Worm (Caenorhabditis elegans) whole organism, L4 larva: ENCODE results near the gene srh-138.

Source experiments
- F26F4.8 ChIP-seq: fragments of 200-800 bp; sonication (Bioruptor generic); conservative IDR thresholded peaks from 2 replicates; pipeline ENCODE4 v1.3.6; 2022; ENCODE audit warnings: missing genetic modification characterization, missing compliant biosample characterization
- Y5F2A.4 ChIP-seq: fragments of 200-800 bp; sonication (Bioruptor generic); optimal IDR thresholded peaks from 2 replicates; lab custom pipeline; 2018; ENCODE audit warnings: mild to moderate bottlenecking, missing genetic modification characterization, missing compliant biosample characterization
- aha-1 ChIP-seq: fragments of 150-350 bp; peaks from one replicate; lab custom pipeline; 2014; ENCODE audit warnings: missing biosample characterization, missing genetic modification characterization
- ceh-28 ChIP-seq: fragments of 150-350 bp; optimal IDR thresholded peaks from 2 replicates; lab custom pipeline; 2014; ENCODE audit warnings: missing biosample characterization, missing genetic modification reagents, missing genetic modification characterization
- ceh-62 ChIP-seq: sonication (generic microtip); optimal IDR thresholded peaks from 2 replicates; lab custom pipeline; 2017; ENCODE audit warnings: missing biosample characterization, missing genetic modification characterization
- daf-16 ChIP-seq, 3 experiments: sonication (generic microtip); optimal IDR thresholded peaks; 2 replicates each; lab custom pipeline; 2016 to 2017; ENCODE audit warnings: missing genetic modification characterization in 3 of 3, missing genetic modification reagents in 3 of 3, mild to moderate bottlenecking in 2 of 3, missing compliant biosample characterization in 2 of 3, missing biosample characterization in 1 of 3, moderate library complexity in 1 of 3
- daf-19 ChIP-seq: fragments of 200-800 bp; sonication (Bioruptor generic); conservative IDR thresholded peaks from 2 replicates; pipeline ENCODE4 v1.3.6; 2022; ENCODE audit warnings: missing genetic modification characterization, missing compliant biosample characterization
- dmd-6 ChIP-seq: fragments of 200-800 bp; sonication (Bioruptor generic); IDR thresholded peaks from 2 replicates; pipeline ENCODE4 v1.3.6; 2022; ENCODE audit warnings: missing genetic modification reagents, missing genetic modification characterization, missing compliant biosample characterization
- egl-27 ChIP-seq: sonication (generic microtip); optimal IDR thresholded peaks from 3 replicates; lab custom pipeline; 2017; ENCODE audit warnings: missing biosample characterization, missing genetic modification reagents, missing genetic modification characterization
- fkh-10 ChIP-seq: fragments of 150-350 bp; optimal IDR thresholded peaks from 2 replicates; lab custom pipeline; 2014; ENCODE audit warnings: missing biosample characterization, missing genetic modification reagents, missing genetic modification characterization
- hlh-30 ChIP-seq: sonication (generic microtip); optimal IDR thresholded peaks from 2 replicates; lab custom pipeline; 2017; ENCODE audit warnings: antibody characterized with exemption, mild to moderate bottlenecking, missing genetic modification characterization, missing compliant biosample characterization; ENCODE audit not compliant: insufficient read depth
- lim-7 ChIP-seq: fragments of 200-800 bp; sonication (Bioruptor generic); IDR thresholded peaks from 2 replicates; pipeline ENCODE4 v1.3.6; 2022; ENCODE audit warnings: missing genetic modification characterization, missing compliant biosample characterization
- madf-5 ChIP-seq, 2 experiments: fragments of 200-800 bp; sonication (Bioruptor generic); IDR thresholded peaks; 2 replicates each; pipeline ENCODE4 v1.3.6; 2022; ENCODE audit warnings: missing compliant biosample characterization in 2 of 2, missing genetic modification characterization in 2 of 2
- nhr-111 ChIP-seq: fragments of 200-800 bp; sonication (Bioruptor generic); optimal IDR thresholded peaks from 2 replicates; lab custom pipeline; 2018; ENCODE audit warnings: mild to moderate bottlenecking, missing genetic modification characterization, missing compliant biosample characterization
- nhr-25 ChIP-seq: sonication (generic microtip); optimal IDR thresholded peaks from 2 replicates; lab custom pipeline; 2017; ENCODE audit warnings: missing genetic modification characterization, mild to moderate bottlenecking, missing compliant biosample characterization, antibody characterized with exemption, moderate library complexity, borderline replicate concordance; ENCODE audit not compliant: insufficient read depth
- nhr-28 ChIP-seq: fragments of 150-350 bp; optimal IDR thresholded peaks from 2 replicates; lab custom pipeline; 2014; ENCODE audit warnings: missing biosample characterization, missing genetic modification characterization
- nhr-41 ChIP-seq: fragments of 200-800 bp; sonication (Bioruptor generic); IDR thresholded peaks from 2 replicates; pipeline ENCODE4 v1.3.6; 2022; ENCODE audit warnings: missing genetic modification reagents, missing genetic modification characterization, missing compliant biosample characterization
- nhr-42 ChIP-seq: fragments of 200-800 bp; sonication (Bioruptor generic); IDR thresholded peaks from 2 replicates; pipeline ENCODE4 v1.3.6; 2022; ENCODE audit warnings: missing genetic modification characterization, missing compliant biosample characterization
- php-3 ChIP-seq: fragments of 200-800 bp; sonication (Bioruptor generic); IDR thresholded peaks from 2 replicates; pipeline ENCODE4 v1.3.6; 2022; ENCODE audit warnings: missing genetic modification reagents, missing genetic modification characterization, missing compliant biosample characterization
- pqm-1 ChIP-seq: sonication (generic microtip); optimal IDR thresholded peaks from 2 replicates; lab custom pipeline; 2017; ENCODE audit warnings: missing biosample characterization, missing genetic modification characterization
- saeg-2 ChIP-seq: fragments of 200-800 bp; sonication (Bioruptor generic); IDR thresholded peaks from 2 replicates; pipeline ENCODE4 v1.3.6; 2022; ENCODE audit warnings: missing genetic modification reagents, missing genetic modification characterization, missing compliant biosample characterization
- sdz-12 ChIP-seq: fragments of 200-800 bp; sonication (Bioruptor generic); optimal IDR thresholded peaks from 2 replicates; lab custom pipeline; 2018; ENCODE audit warnings: mild to moderate bottlenecking, missing genetic modification characterization, missing compliant biosample characterization
- snpc-4 ChIP-seq: fragments of 150-350 bp; optimal IDR thresholded peaks from 2 replicates; lab custom pipeline; 2014; ENCODE audit warnings: missing biosample characterization, missing genetic modification characterization
- unc-39 ChIP-seq: sonication (generic microtip); optimal IDR thresholded peaks from 2 replicates; lab custom pipeline; 2017; ENCODE audit warnings: missing biosample characterization, missing genetic modification characterization
- unc-62 ChIP-seq, 3 experiments: fragments of 150-350 bp in 1 of 3; sonication (generic microtip); optimal IDR thresholded peaks in 2 of 3; peaks in 1 of 3; 1 replicate in 1 of 3; 2 replicates in 2 of 3; lab custom pipeline; 2014 to 2017; ENCODE audit warnings: missing biosample characterization in 3 of 3, missing genetic modification characterization in 3 of 3, missing genetic modification reagents in 3 of 3, missing genotype in 1 of 3
- vab-7 ChIP-seq: fragments of 200-800 bp; sonication (Bioruptor generic); IDR thresholded peaks from 2 replicates; pipeline ENCODE4 v1.3.6; 2022; ENCODE audit warnings: missing genetic modification reagents, missing genetic modification characterization, missing compliant biosample characterization
- zfp-3 ChIP-seq: fragments of 200-800 bp; sonication (Bioruptor generic); conservative IDR thresholded peaks from 2 replicates; pipeline ENCODE4 v1.3.6; 2022; ENCODE audit warnings: missing genetic modification reagents, missing genetic modification characterization, missing compliant biosample characterization

Gene srh-138

DNA sequence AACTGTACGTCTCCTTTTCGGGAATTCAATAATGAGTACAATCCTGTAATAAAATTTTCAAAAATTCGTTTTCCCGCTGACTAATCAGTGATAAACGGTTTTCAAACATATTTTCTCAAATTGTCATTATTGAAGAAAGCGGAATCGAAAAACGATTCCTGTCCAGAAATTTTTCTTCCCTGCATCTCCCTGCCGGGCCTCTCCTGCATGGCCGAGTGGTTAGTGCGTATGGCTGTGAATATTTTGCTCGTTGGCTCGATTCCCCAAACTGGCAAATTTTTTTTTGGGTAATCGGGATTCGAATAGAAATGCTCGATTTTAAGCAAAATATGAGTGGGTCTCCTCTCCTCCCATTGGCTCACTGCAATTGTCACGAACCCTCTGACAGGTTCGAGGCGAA is 3.9 kb upstream of the srh-138 start:
- TF ChIP-seq vab-7 (GFP tag; lab: Robert Waterston, UW): peak; percentile 41; the same call in 1 of the 2 replicates
- peak; percentile 59; the same call in 1 of the 2 replicates for TF ChIP-seq lim-7 (GFP tag; lab: Robert Waterston, UW)
- TF ChIP-seq dmd-6: 0 out of 2 replicates have a peak, but pooled peaks have one; percentile 20

DNA sequence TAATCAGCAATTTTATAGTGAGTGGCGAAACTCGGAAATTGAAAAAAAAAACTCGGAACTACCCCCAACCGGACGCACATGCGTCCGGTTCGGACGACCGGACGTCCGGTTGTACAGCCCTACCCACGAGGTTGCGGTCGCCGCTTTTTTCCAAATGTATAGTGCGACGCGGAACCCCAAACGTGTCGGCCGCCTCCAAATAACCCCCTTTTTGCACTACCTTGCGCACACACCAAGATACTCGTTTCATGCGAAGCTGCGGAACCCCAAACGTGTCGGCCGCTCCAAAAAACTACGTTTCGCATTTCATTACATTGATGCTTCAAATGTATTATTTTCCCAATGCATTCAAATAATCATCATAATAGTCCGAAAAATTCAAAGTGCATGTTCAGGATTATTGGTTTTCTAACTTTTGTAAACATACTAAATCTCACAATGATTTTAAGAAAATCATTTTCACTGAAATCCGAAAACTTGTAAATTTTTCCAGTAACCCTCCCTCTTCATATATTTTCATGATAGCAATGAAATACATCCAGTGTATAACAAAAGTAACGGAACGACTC is 1.3 kb upstream of the srh-138 start, which contains the start of gene srw-35:
srw-35 (plus strand) TSS at position 519 of the 569 bp plus-strand sequence.
- no peak for TF ChIP-seq lim-7 (GFP tag; lab: Robert Waterston, UW)
- TF ChIP-seq nhr-111 (GFP tag; lab: Kevin White, UChicago): no peak
- 0 out of 2 replicates have a peak, but pooled peaks have one; percentile 19 for TF ChIP-seq php-3 (GFP tag; lab: Robert Waterston, UW)

DNA sequence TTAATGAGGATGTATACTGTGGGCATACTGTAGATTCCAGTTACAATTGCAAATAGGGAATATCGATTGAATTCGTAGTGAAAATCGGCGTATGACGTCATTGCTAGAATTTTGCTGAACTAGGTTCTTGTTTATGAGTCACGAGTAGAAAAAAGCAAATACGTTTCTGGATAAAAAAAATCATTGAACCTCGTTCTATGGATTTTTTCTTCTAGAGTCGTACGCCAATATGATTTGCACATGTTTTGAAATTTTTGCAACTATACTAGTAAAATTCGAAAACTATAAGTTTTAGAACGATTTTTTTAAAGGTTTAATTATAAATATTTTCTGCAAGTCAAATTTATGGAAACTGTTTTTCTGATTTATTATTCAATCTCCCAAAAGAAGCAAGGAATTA is 3.0 kb downstream of the srh-138 start, which contains the start of gene sru-44:
sru-44 (minus strand) TSS at position 101 of the 400 bp plus-strand sequence.
- no peak for TF ChIP-seq nhr-25 (tag; lab: Kevin White, UChicago)
- peak in 1 of 2 experiments; percentile 28 for TF ChIP-seq unc-62 (GFP tag; optimal IDR thresholded peaks at IDR 0.05 in 1 of 2; lab: Kevin White, UChicago)
- no peak for TF ChIP-seq unc-62 (tag; optimal IDR thresholded peaks at IDR 0.05; lab: Kevin White, UChicago)
- no peak for TF ChIP-seq fkh-10 (GFP tag; lab: Kevin White, UChicago)

DNA sequence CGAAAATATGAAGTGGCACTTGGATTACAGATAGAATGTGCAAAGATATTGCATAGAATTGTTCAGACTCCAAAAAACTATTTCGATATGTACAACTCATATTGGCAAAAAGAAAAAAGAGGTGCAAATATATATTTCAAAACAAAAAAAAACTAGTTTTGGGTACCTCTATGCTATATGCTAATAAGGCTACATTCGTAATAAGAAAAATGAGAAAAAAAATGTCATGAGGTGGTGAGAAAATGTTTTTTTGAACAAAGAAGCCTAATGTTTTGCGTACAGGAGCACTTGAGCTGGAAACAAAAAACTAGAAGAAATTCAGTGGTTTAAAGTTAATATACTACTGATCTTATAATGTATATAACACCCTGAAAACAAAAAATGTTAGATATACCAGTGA is 9.9 kb downstream of the srh-138 start, which contains the start of gene srh-142:
srh-142 (minus strand) TSS at position 101 of the 400 bp plus-strand sequence.
- TF ChIP-seq ceh-62 (tag; lab: Kevin White, UChicago): no peak

DNA sequence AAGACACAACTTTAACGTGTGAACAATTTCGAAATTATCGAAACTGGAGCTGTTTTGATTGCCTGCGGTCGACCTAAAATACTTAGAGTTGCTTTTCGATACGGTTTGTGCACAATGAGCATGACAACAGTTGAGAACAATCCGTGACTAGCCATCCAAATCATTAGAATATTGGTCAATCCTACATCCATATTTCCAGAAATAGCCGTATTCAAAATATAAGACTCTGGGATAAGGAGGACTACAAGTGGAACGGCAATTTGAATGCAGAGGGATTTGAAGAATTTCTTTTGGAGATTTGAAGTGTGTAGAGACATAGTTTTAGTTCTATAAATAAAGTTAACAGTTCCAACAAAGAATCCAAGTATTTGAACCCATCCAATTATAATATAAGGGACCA is 11.4 kb downstream of the srh-138 start:
- peak in 1 of 2 experiments; percentile 91 for TF ChIP-seq unc-62 (GFP tag; optimal IDR thresholded peaks at IDR 0.05 in 1 of 2; lab: Kevin White, UChicago)
- TF ChIP-seq unc-62 (tag; optimal IDR thresholded peaks at IDR 0.05; lab: Kevin White, UChicago): no peak
- no peak for TF ChIP-seq pqm-1 (tag; lab: Kevin White, UChicago)
- peak; percentile 83 for TF ChIP-seq aha-1

DNA sequence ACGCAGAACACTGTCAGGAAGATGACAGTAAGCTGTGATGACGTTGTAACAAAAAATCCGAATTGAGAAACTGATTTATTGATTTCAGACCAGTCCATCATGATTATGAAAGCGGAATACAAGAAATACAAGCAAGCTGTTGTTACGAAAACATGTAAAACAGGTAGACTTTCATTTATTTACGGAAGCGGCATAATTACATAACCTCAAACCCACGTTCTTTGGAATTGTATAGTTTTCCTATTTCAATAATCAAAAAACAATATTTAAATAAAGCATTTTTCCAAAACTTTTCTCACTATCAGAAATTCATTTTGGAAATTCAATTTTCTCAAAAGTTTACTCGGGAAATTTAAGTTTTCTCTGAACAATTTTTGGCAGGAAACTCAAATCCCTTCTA is 12.1 kb downstream of the srh-138 start, which contains the start of gene str-15:
str-15 (minus strand) TSS at position 101 of the 400 bp plus-strand sequence.
- TF ChIP-seq Y5F2A.4 (GFP tag; lab: Kevin White, UChicago) (no peak), hlh-30 (no peak), daf-19 (GFP tag; lab: Robert Waterston, UW) (no peak), zfp-3 (GFP tag; lab: Robert Waterston, UW) (no peak), daf-16 (GFP tag; optimal IDR thresholded peaks at IDR 0.05; lab: Kevin White, UChicago) (no peak), daf-16 (tag; optimal IDR thresholded peaks at IDR 0.05; lab: Kevin White, UChicago) (no peak), nhr-41 (GFP tag; lab: Robert Waterston, UW) (no peak), lim-7 (GFP tag; lab: Robert Waterston, UW) (no peak), ceh-28 (tag; lab: Kevin White, UChicago) (no peak), saeg-2 (GFP tag; lab: Robert Waterston, UW) (no peak), nhr-28 (no peak), snpc-4 (no peak), sdz-12 (GFP tag; lab: Kevin White, UChicago) (no peak), nhr-42 (GFP tag; lab: Robert Waterston, UW) (no peak), unc-39 (tag; lab: Kevin White, UChicago) (no peak), F26F4.8 (no peak), madf-5 (GFP tag; IDR thresholded peaks at IDR 0.05; lab: Robert Waterston, UW) (no peak), egl-27 (tag; lab: Kevin White, UChicago) (no peak)
